Worm (Caenorhabditis elegans) whole organism, midembryonic: Measurements from ENCODE around the gene EEED8.15.

Source experiments
- cog-1 ChIP-seq: sonication (generic microtip); optimal IDR thresholded peaks from 2 replicates; lab custom pipeline; 2016; ENCODE audit warnings: missing genetic modification characterization, missing compliant biosample characterization
- flt-1 ChIP-seq: fragments of 200-800 bp; sonication (Bioruptor generic); IDR thresholded peaks from 2 replicates; pipeline ENCODE4 v1.3.6; 2022; ENCODE audit warnings: missing genetic modification characterization, missing compliant biosample characterization
- med-1 ChIP-seq: sonication (generic microtip); optimal IDR thresholded peaks from 2 replicates; lab custom pipeline; 2017; ENCODE audit warnings: missing genetic modification characterization, mild to moderate bottlenecking, missing compliant biosample characterization, antibody characterized with exemption, missing genetic modification reagents; ENCODE audit not compliant: insufficient read depth
- tab-1 ChIP-seq: fragments of 200-800 bp; sonication (Bioruptor generic); IDR thresholded peaks from 2 replicates; pipeline ENCODE4 v1.3.6; 2022; ENCODE audit warnings: missing genetic modification characterization, missing compliant biosample characterization
- ztf-23 ChIP-seq: fragments of 200-800 bp; sonication (Bioruptor generic); IDR thresholded peaks from 2 replicates; pipeline ENCODE4 v1.3.6; 2022; ENCODE audit warnings: missing genetic modification reagents, missing genetic modification characterization, missing compliant biosample characterization
- ztf-29 ChIP-seq: fragments of 200-800 bp; sonication (Bioruptor generic); IDR thresholded peaks from 2 replicates; pipeline ENCODE4 v1.3.6; 2022; ENCODE audit warnings: missing genetic modification reagents, missing genetic modification characterization, missing compliant biosample characterization

DNA sequence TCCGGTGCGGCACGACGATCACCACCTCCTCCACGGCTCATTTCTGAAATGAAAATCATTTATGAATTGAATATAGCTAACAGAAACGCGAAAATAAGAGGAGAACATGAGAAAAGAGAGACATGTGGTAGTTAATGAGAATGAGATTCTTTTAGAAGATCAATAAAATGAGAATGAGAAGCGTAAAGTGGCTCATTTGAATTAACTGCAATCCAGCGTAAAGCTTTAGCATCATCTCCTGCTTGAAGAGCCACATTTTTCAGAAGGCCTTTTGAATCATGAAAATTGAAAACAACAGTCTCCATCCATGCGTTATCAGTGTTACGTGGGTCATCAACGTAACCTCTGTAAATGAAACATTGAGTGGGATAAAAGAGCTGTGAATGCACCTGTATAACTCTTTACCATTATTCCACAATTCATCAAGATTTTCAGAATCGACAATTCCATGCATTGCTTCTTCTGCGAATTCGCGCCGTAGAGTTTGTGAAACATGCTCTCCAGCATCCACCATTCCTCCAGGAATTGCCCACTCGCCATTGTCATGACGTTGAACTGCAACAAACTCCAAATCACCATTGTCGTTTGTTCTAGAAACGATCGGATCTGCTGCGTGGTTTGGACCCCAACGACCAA, 30.1 kb upstream of the EEED8.15 start, which contains the start of gene rsp-4:
- TF ChIP-seq tab-1 (GFP tag; lab: Robert Waterston, UW), result no peak
- TF ChIP-seq cog-1, result no peak
- TF ChIP-seq ztf-23 (GFP tag; lab: Robert Waterston, UW), result no peak
- TF ChIP-seq ztf-29 (GFP tag; lab: Robert Waterston, UW), result no peak
- TF ChIP-seq med-1, result no peak
- TF ChIP-seq flt-1 (GFP tag; lab: Robert Waterston, UW), result no peak
